Fruit fly (Drosophila melanogaster) whole organism, embryonic: Measurements from ENCODE around the gene scpr-C.

Experiments used
- Asciz ChIP-seq: fragments of 200-800 bp; sonication (Bioruptor generic); optimal IDR thresholded peaks from 2 replicates; lab custom pipeline; 2017; ENCODE audit warnings: missing biosample characterization, mild to moderate bottlenecking, missing genetic modification characterization, missing genetic modification reagents
- Atf6 ChIP-seq: fragments of 200-800 bp; sonication (Bioruptor generic); IDR thresholded peaks from 2 replicates; pipeline ENCODE4 v1.3.6; 2022; ENCODE audit warnings: missing biosample characterization, missing genetic modification characterization
- CG10209 ChIP-seq: fragments of 200-800 bp; sonication (Bioruptor generic); optimal IDR thresholded peaks from 3 replicates; lab custom pipeline; 2017; ENCODE audit warnings: missing biosample characterization, mild to moderate bottlenecking, missing genetic modification characterization, missing genetic modification reagents
- CG10565 ChIP-seq: fragments of 200-800 bp; sonication (Bioruptor generic); optimal IDR thresholded peaks from 3 replicates; lab custom pipeline; 2016; ENCODE audit warnings: missing biosample characterization, mild to moderate bottlenecking, missing genetic modification characterization
- CG11093 ChIP-seq: fragments of 200-800 bp; sonication (Bioruptor generic); IDR thresholded peaks from 3 replicates; pipeline ENCODE4 v1.3.6; 2022; ENCODE audit warnings: missing biosample characterization, missing genetic modification characterization
- CG12236 ChIP-seq: fragments of 200-800 bp; sonication (Bioruptor generic); optimal IDR thresholded peaks from 2 replicates; lab custom pipeline; 2016; ENCODE audit warnings: missing biosample characterization, missing genetic modification characterization
- CG15011 ChIP-seq: fragments of 200-800 bp; sonication (Bioruptor generic); optimal IDR thresholded peaks from 3 replicates; lab custom pipeline; 2018; ENCODE audit warnings: missing biosample characterization, mild to moderate bottlenecking, missing genetic modification characterization
- CG15073 ChIP-seq: fragments of 200-800 bp; sonication (Bioruptor generic); optimal IDR thresholded peaks from 2 replicates; lab custom pipeline; 2016; ENCODE audit warnings: missing biosample characterization, missing genetic modification characterization
- CG15269 ChIP-seq: fragments of 200-800 bp; sonication (Bioruptor generic); optimal IDR thresholded peaks from 2 replicates; lab custom pipeline; 2018; ENCODE audit warnings: missing biosample characterization, mild to moderate bottlenecking, missing genetic modification characterization, moderate library complexity
- CG16813 ChIP-seq: fragments of 200-800 bp; sonication (Bioruptor generic); IDR thresholded peaks from 3 replicates; pipeline ENCODE4 v1.3.6; 2022; ENCODE audit warnings: missing biosample characterization, missing genetic modification characterization; ENCODE audit not compliant: partially characterized antibody
- CG18011 ChIP-seq: fragments of 200-800 bp; sonication (Bioruptor generic); optimal IDR thresholded peaks from 2 replicates; lab custom pipeline; 2017; ENCODE audit warnings: missing biosample characterization, missing genetic modification characterization, mild to moderate bottlenecking, moderate library complexity, missing genotype
- CG2116 ChIP-seq: fragments of 200-800 bp; sonication (Bioruptor generic); optimal IDR thresholded peaks from 3 replicates; lab custom pipeline; 2018; ENCODE audit warnings: missing biosample characterization, mild to moderate bottlenecking, missing genetic modification characterization
- CG2889 ChIP-seq: fragments of 200-800 bp; sonication (Bioruptor generic); IDR thresholded peaks from 3 replicates; pipeline ENCODE4 v1.3.6; 2022; ENCODE audit warnings: missing biosample characterization, missing genetic modification characterization
- CG30020 ChIP-seq: fragments of 200-800 bp; optimal IDR thresholded peaks from 2 replicates; lab custom pipeline; 2019; ENCODE audit warnings: missing biosample characterization, mild to moderate bottlenecking, missing genetic modification characterization, moderate library complexity
- CG33213 ChIP-seq: fragments of 200-800 bp; sonication (Bioruptor generic); optimal IDR thresholded peaks from 3 replicates; lab custom pipeline; 2016; ENCODE audit warnings: missing biosample characterization, missing genetic modification characterization
- CG6689 ChIP-seq: fragments of 200-800 bp; sonication (Bioruptor generic); IDR thresholded peaks from 2 replicates; pipeline ENCODE4 v1.3.6; 2022; ENCODE audit warnings: missing biosample characterization, missing genetic modification characterization
- CG8478 ChIP-seq: fragments of >200 bp; optimal IDR thresholded peaks from 2 replicates; lab custom pipeline; 2018
- CG8765 ChIP-seq: fragments of 200-800 bp; sonication (Bioruptor generic); IDR thresholded peaks from 2 replicates; pipeline ENCODE4 v1.3.6; 2022; ENCODE audit warnings: missing biosample characterization, missing genetic modification characterization
- CG9609 ChIP-seq: fragments of 200-800 bp; sonication (Bioruptor generic); optimal IDR thresholded peaks from 3 replicates; lab custom pipeline; 2016; ENCODE audit warnings: missing biosample characterization, missing genetic modification characterization
- Camta ChIP-seq: fragments of 200-800 bp; sonication (Bioruptor generic); optimal IDR thresholded peaks from 2 replicates; lab custom pipeline; 2016; ENCODE audit warnings: missing biosample characterization, missing genetic modification characterization
- Dfd ChIP-seq, 2 experiments: fragments of >200 bp; optimal IDR thresholded peaks; 2 replicates each; lab custom pipeline; 2017; ENCODE audit warnings: missing biosample characterization in 2 of 2, missing genetic modification characterization in 2 of 2
- Dref ChIP-seq: fragments of 200-800 bp; sonication (Bioruptor generic); IDR thresholded peaks from 2 replicates; pipeline ENCODE4 v1.3.6; 2022; ENCODE audit warnings: missing biosample characterization, missing genetic modification characterization
- Eip74EF ChIP-seq, 2 experiments: fragments of 200-800 bp in 1 of 2; fragments of >200 bp in 1 of 2; sonication (Bioruptor generic) in 1 of 2; optimal IDR thresholded peaks; 2 replicates each; lab custom pipeline; 2017 to 2019; ENCODE audit warnings: missing biosample characterization in 2 of 2, missing genetic modification characterization in 2 of 2, mild to moderate bottlenecking in 1 of 2, moderate library complexity in 1 of 2
- Gsc ChIP-seq: fragments of 200-800 bp; sonication (Bioruptor generic); IDR thresholded peaks from 2 replicates; pipeline ENCODE4 v1.3.6; 2022; ENCODE audit warnings: missing biosample characterization, missing genetic modification characterization
- H15 ChIP-seq: fragments of 200-800 bp; sonication (Bioruptor generic); IDR thresholded peaks from 3 replicates; pipeline ENCODE4 v1.3.6; 2022; ENCODE audit warnings: missing biosample characterization, missing genetic modification characterization
- HmgZ ChIP-seq: fragments of 200-800 bp; sonication (Bioruptor generic); optimal IDR thresholded peaks from 2 replicates; lab custom pipeline; 2018; ENCODE audit warnings: missing biosample characterization, mild to moderate bottlenecking, missing genetic modification characterization
- Hmr ChIP-seq: fragments of 200-800 bp; sonication (Bioruptor generic); optimal IDR thresholded peaks from 3 replicates; lab custom pipeline; 2017; ENCODE audit warnings: mild to moderate bottlenecking, missing biosample characterization, missing genetic modification reagents, missing genetic modification characterization
- Kr ChIP-seq: fragments of 200-800 bp; sonication (Bioruptor generic); optimal IDR thresholded peaks from 2 replicates; lab custom pipeline; 2017; ENCODE audit warnings: missing biosample characterization, mild to moderate bottlenecking, missing genetic modification characterization
- Lim3 ChIP-seq: fragments of 200-800 bp; sonication (Bioruptor generic); IDR thresholded peaks from 2 replicates; pipeline ENCODE4 v1.3.6; 2022; ENCODE audit warnings: missing biosample characterization, missing genetic modification characterization
- Med ChIP-seq: fragments of 200-800 bp; sonication (Bioruptor generic); peaks from one replicate; lab custom pipeline; 2016; ENCODE audit warnings: missing biosample characterization, missing genetic modification characterization, mild to moderate bottlenecking, inconsistent platforms, moderate library complexity
- Mes4 ChIP-seq: fragments of 200-800 bp; sonication (Bioruptor generic); optimal IDR thresholded peaks from 2 replicates; lab custom pipeline; 2016; ENCODE audit warnings: missing biosample characterization, missing genetic modification characterization
- NFAT ChIP-seq: fragments of 200-800 bp; sonication (Bioruptor generic); IDR thresholded peaks from 2 replicates; pipeline ENCODE4 v1.3.6; 2022; ENCODE audit warnings: missing biosample characterization, missing genetic modification characterization
- Nf-YA ChIP-seq: fragments of 200-800 bp; sonication (Bioruptor generic); IDR thresholded peaks from 2 replicates; pipeline ENCODE4 v1.3.6; 2022; ENCODE audit warnings: missing biosample characterization, missing genetic modification characterization
- Pdp1 ChIP-seq, 2 experiments: fragments of 200-800 bp; sonication (Bioruptor generic); optimal IDR thresholded peaks; 3 replicates each; lab custom pipeline; 2016; ENCODE audit warnings: missing biosample characterization in 2 of 2, missing genetic modification characterization in 2 of 2, mild to moderate bottlenecking in 1 of 2, moderate library complexity in 1 of 2
- Sox100B ChIP-seq: fragments of 200-800 bp; sonication (Bioruptor generic); optimal IDR thresholded peaks from 3 replicates; lab custom pipeline; 2018; ENCODE audit warnings: missing biosample characterization, mild to moderate bottlenecking, missing genetic modification characterization
- bab2 ChIP-seq: fragments of 200-800 bp; sonication (Bioruptor generic); optimal IDR thresholded peaks from 2 replicates; lab custom pipeline; 2016; ENCODE audit warnings: missing biosample characterization, missing genetic modification characterization
- ci ChIP-seq: fragments of 200-800 bp; sonication (Bioruptor generic); IDR thresholded peaks from 3 replicates; pipeline ENCODE4 v1.3.6; 2022; ENCODE audit warnings: missing biosample characterization, missing genetic modification characterization
- dpn ChIP-seq, 2 experiments: fragments of 200-800 bp; sonication (Bioruptor generic); optimal IDR thresholded peaks; 3 replicates each; lab custom pipeline; 2016; ENCODE audit warnings: missing biosample characterization in 2 of 2, missing genetic modification characterization in 2 of 2
- ems ChIP-seq: fragments of 200-800 bp; sonication (Bioruptor generic); optimal IDR thresholded peaks from 3 replicates; lab custom pipeline; 2016; ENCODE audit warnings: missing biosample characterization, missing genetic modification characterization
- ewg ChIP-seq: fragments of 200-800 bp; sonication (Bioruptor generic); optimal IDR thresholded peaks from 3 replicates; lab custom pipeline; 2017; ENCODE audit warnings: mild to moderate bottlenecking, missing biosample characterization, missing genetic modification reagents, missing genetic modification characterization
- fd64A ChIP-seq: fragments of 200-800 bp; sonication (Bioruptor generic); optimal IDR thresholded peaks from 3 replicates; lab custom pipeline; 2018; ENCODE audit warnings: missing biosample characterization, mild to moderate bottlenecking, missing genetic modification characterization
- gfzf ChIP-seq: fragments of 200-800 bp; sonication (Bioruptor generic); optimal IDR thresholded peaks from 2 replicates; lab custom pipeline; 2016; ENCODE audit warnings: missing biosample characterization, mild to moderate bottlenecking, missing genetic modification characterization, moderate library complexity
- gsb ChIP-seq: fragments of 200-800 bp; sonication (Bioruptor generic); IDR thresholded peaks from 2 replicates; pipeline ENCODE4 v1.3.6; 2022; ENCODE audit warnings: missing biosample characterization, missing genetic modification characterization
- hbn ChIP-seq: fragments of 200-800 bp; sonication (Bioruptor generic); IDR thresholded peaks from 2 replicates; pipeline ENCODE4 v1.3.6; 2022; ENCODE audit warnings: missing biosample characterization, missing genetic modification characterization; ENCODE audit not compliant: partially characterized antibody
- lbe ChIP-seq: fragments of 200-800 bp; sonication (Bioruptor generic); optimal IDR thresholded peaks from 2 replicates; lab custom pipeline; 2016; ENCODE audit warnings: missing biosample characterization, mild to moderate bottlenecking, missing genetic modification characterization
- p53 ChIP-seq: fragments of 200-800 bp; sonication (Bioruptor generic); optimal IDR thresholded peaks from 2 replicates; lab custom pipeline; 2016; ENCODE audit warnings: missing biosample characterization, missing genetic modification characterization
- salm ChIP-seq: fragments of 200-800 bp; sonication (Bioruptor generic); optimal IDR thresholded peaks from 2 replicates; lab custom pipeline; 2018; ENCODE audit warnings: missing biosample characterization, mild to moderate bottlenecking, missing genetic modification characterization
- slou ChIP-seq: fragments of 200-800 bp; sonication (Bioruptor generic); optimal IDR thresholded peaks from 3 replicates; lab custom pipeline; 2016; ENCODE audit warnings: missing biosample characterization, missing genetic modification characterization
- toy ChIP-seq: fragments of 200-800 bp; sonication (Bioruptor generic); IDR thresholded peaks from 2 replicates; pipeline ENCODE4 v1.3.6; 2022; ENCODE audit warnings: missing biosample characterization, missing genetic modification characterization
- tx ChIP-seq: fragments of 200-800 bp; sonication (Bioruptor generic); optimal IDR thresholded peaks from 2 replicates; lab custom pipeline; 2016; ENCODE audit warnings: missing biosample characterization, missing genetic modification characterization
- zen2 ChIP-seq: fragments of 200-800 bp; sonication (Bioruptor generic); IDR thresholded peaks from 3 replicates; pipeline ENCODE4 v1.3.6; 2022; ENCODE audit warnings: missing biosample characterization, missing genetic modification characterization; ENCODE audit not compliant: partially characterized antibody

Gene scpr-C

DNA sequence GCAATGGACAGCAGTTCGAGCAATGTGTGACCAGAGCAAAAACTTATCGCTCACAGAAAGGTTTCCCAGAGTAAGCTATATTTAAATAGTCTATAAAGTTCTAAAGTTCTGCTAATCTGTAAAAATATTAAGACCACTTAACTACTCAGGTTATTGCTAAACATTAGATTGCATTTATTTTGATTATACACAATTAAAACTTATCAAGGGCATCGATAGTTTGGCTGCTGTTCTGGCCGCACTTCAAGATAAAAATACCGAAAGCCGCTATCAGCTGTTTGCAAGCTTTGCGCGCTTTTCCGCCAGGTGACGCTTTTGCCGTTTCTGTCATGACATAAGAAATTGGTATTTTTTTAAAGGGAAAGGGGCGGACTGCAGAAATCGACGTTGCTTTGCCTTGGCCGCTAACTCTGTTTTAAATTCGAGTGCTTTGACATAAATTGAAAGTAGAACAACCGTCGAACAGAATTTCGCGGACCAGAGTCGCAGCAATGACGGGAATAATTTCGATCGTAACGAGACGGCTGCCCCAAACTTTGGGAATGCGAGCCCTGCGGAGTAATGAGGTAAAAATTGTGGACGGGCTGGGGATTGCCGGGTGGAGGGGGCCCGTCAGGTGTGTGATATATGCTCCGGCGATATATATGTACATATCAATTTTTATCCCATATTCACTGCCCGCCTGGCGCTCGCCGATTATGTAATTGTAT is 18.8 kb downstream of the scpr-C start, which contains the start of the genes CG17734 and CG5214 (continued):
- TF ChIP-seq Dref (GFP tag; lab: Robert Waterston, UW): no peak
- TF ChIP-seq zen2 (GFP tag; lab: Robert Waterston, UW): no peak; the same call in 2 of the 3 replicates
- peak; percentile 84 for TF ChIP-seq gfzf (GFP tag; lab: Kevin White, UChicago)
- TF ChIP-seq CG30020: no peak
- TF ChIP-seq H15 (GFP tag; lab: Robert Waterston, UW): no peak
- peak; percentile 17 for TF ChIP-seq Mes4 (GFP tag; lab: Kevin White, UChicago)
- TF ChIP-seq CG2116: peak; percentile 41
- no peak for TF ChIP-seq lbe (GFP tag; lab: Kevin White, UChicago)
- no peak for TF ChIP-seq CG6689 (GFP tag; lab: Robert Waterston, UW)
- peak; percentile 44 for TF ChIP-seq HmgZ (tag; lab: Kevin White, UChicago)
- TF ChIP-seq dpn (GFP tag; optimal IDR thresholded peaks at IDR 0.05; lab: Kevin White, UChicago): peak; percentile 0 to 54
- TF ChIP-seq CG8478 (lab: Kevin White, UChicago): no peak
- TF ChIP-seq Camta (GFP tag; lab: Kevin White, UChicago): peak; percentile 7
- no peak for TF ChIP-seq Sox100B (GFP tag; lab: Kevin White, UChicago)
- TF ChIP-seq NFAT (GFP tag; lab: Robert Waterston, UW): no peak
- no peak for TF ChIP-seq Asciz (GFP tag; lab: Kevin White, UChicago)
- no peak for TF ChIP-seq gsb (GFP tag; lab: Robert Waterston, UW)
- no peak for TF ChIP-seq Eip74EF (GFP tag; optimal IDR thresholded peaks at IDR 0.05; lab: Kevin White, UChicago)
- no peak for TF ChIP-seq Nf-YA (GFP tag; lab: Robert Waterston, UW)
- TF ChIP-seq CG10209 (GFP tag; lab: Kevin White, UChicago): no peak
- peak in 1 of 2 experiments; percentile 99 for TF ChIP-seq Pdp1 (GFP tag; optimal IDR thresholded peaks at IDR 0.05; lab: Kevin White, UChicago)
- no peak for TF ChIP-seq CG11093 (GFP tag; lab: Robert Waterston, UW)
- TF ChIP-seq p53: no peak
- no peak for TF ChIP-seq ci
- TF ChIP-seq tx (GFP tag; lab: Kevin White, UChicago): no peak
- no peak for TF ChIP-seq CG16813
- TF ChIP-seq CG10565: no peak
- TF ChIP-seq Gsc (GFP tag; lab: Robert Waterston, UW): no peak
- TF ChIP-seq CG8765 (GFP tag; lab: Robert Waterston, UW): no peak
- no peak for TF ChIP-seq CG15011
- no peak for TF ChIP-seq Kr
- no peak for TF ChIP-seq Lim3 (GFP tag; lab: Robert Waterston, UW)
- no peak for TF ChIP-seq CG15269 (tag; lab: Kevin White, UChicago)
- TF ChIP-seq CG15073 (GFP tag; lab: Kevin White, UChicago): no peak
- no peak for TF ChIP-seq Med (GFP tag; lab: Kevin White, UChicago)
- TF ChIP-seq slou (GFP tag; lab: Kevin White, UChicago): peak; percentile 6
- no peak for TF ChIP-seq CG18011 (GFP tag; lab: Kevin White, UChicago)
- TF ChIP-seq CG2889 (GFP tag; lab: Robert Waterston, UW): no peak
- no peak for TF ChIP-seq Hmr
- TF ChIP-seq ewg (GFP tag; lab: Kevin White, UChicago): peak; percentile 21
- TF ChIP-seq Dfd (GFP tag; optimal IDR thresholded peaks at IDR 0.05; lab: Kevin White, UChicago): no peak
- TF ChIP-seq bab2 (GFP tag; lab: Kevin White, UChicago): no peak
- no peak; the same call in 1 of the 2 replicates for TF ChIP-seq Atf6 (GFP tag; lab: Robert Waterston, UW)
- TF ChIP-seq fd64A (GFP tag; lab: Kevin White, UChicago): no peak
- TF ChIP-seq CG9609 (GFP tag; lab: Kevin White, UChicago): peak; percentile 39
- TF ChIP-seq hbn: peak; percentile 66
- no peak for TF ChIP-seq toy (GFP tag; lab: Robert Waterston, UW)
- TF ChIP-seq salm (tag; lab: Kevin White, UChicago): no peak
- no peak for TF ChIP-seq CG12236 (GFP tag; lab: Kevin White, UChicago)
- no peak for TF ChIP-seq ems
- TF ChIP-seq CG33213 (GFP tag; lab: Kevin White, UChicago): no peak
